Worm (Caenorhabditis elegans): ENCODE results near the gene lron-7.
A peak's percentile ranks its signal among the peaks of the same experiment; 100 is the strongest.

Gene lron-7

ce11 chrX:7334302-7334724 is 42.4 kb downstream of the lron-7 start, which contains the start of gene epg-7 (continued):
- TF ChIP-seq cebp-1 (GFP tag; IDR thresholded peaks at IDR 0.05) (peak; percentile 86), cebp-1 (tag; optimal IDR thresholded peaks at IDR 0.05) (peak; percentile 96), nfya-1 (tag; optimal IDR thresholded peaks at IDR 0.05; ENCODE audit: borderline replicate concordance, insufficient read depth) (no peak), nhr-90 (tag; optimal IDR thresholded peaks at IDR 0.05) (peak; percentile 40), snpc-1.1 (tag; optimal IDR thresholded peaks at IDR 0.05; ENCODE audit: insufficient read depth) (no peak), lir-1 (GFP tag; conservative IDR thresholded peaks at IDR 0.05) (peak; percentile 91), F57C9.4 (tag; optimal IDR thresholded peaks at IDR 0.05) (no peak), Y53G8AR.9 (GFP tag; conservative IDR thresholded peaks at IDR 0.05) (peak; percentile 86), egl-44 (GFP tag; IDR thresholded peaks at IDR 0.05) (peak; percentile 83; the same call in 1 of the 2 replicates), hmg-20 (GFP tag; IDR thresholded peaks at IDR 0.05) (peak; percentile 64), ztf-25 (GFP tag; IDR thresholded peaks at IDR 0.05) (0 out of 2 replicates have a peak, but pooled peaks have one; percentile 26), ets-4 (GFP tag; optimal IDR thresholded peaks at IDR 0.05) (peak; percentile 86), ekl-4 (GFP tag; IDR thresholded peaks at IDR 0.05) (peak; percentile 80), mcd-1 (GFP tag; IDR thresholded peaks at IDR 0.05) (peak; percentile 81), somi-1 (GFP tag; optimal IDR thresholded peaks at IDR 0.05) (peak; percentile 81), F10E7.11 (tag; optimal IDR thresholded peaks at IDR 0.05) (no peak), C06A6.2 (GFP tag; conservative IDR thresholded peaks at IDR 0.05) (peak; percentile 87), pbrm-1 (GFP tag; IDR thresholded peaks at IDR 0.05) (peak; percentile 78), chd-7 (tag; optimal IDR thresholded peaks at IDR 0.05) (peak; percentile 90), F49E8.2 (tag; optimal IDR thresholded peaks at IDR 0.05; ENCODE audit: insufficient read depth) (no peak), hmg-1.2 (GFP tag; IDR thresholded peaks at IDR 0.05) (peak; percentile 88), let-526 (GFP tag; IDR thresholded peaks at IDR 0.05) (peak; percentile 88), sdz-38 (tag; optimal IDR thresholded peaks at IDR 0.05) (no peak), ZK185.1 (tag; optimal IDR thresholded peaks at IDR 0.05; ENCODE audit: poor library complexity, severe bottlenecking) (peak; percentile 74), rcor-1 (GFP tag; IDR thresholded peaks at IDR 0.05) (peak; percentile 82), bed-2 (GFP tag; IDR thresholded peaks at IDR 0.05) (0 out of 2 replicates have a peak, but pooled peaks have one; percentile 10), attf-5 (GFP tag; optimal IDR thresholded peaks at IDR 0.05) (peak; percentile 94), lsy-27 (tag; optimal IDR thresholded peaks at IDR 0.05; ENCODE audit: borderline replicate concordance, insufficient read depth) (no peak), T07F8.4 (tag; optimal IDR thresholded peaks at IDR 0.05) (no peak), ztf-26 (tag; optimal IDR thresholded peaks at IDR 0.05) (peak; percentile 90), athp-1 (tag; optimal IDR thresholded peaks at IDR 0.05) (peak; percentile 85), die-1 (tag; optimal IDR thresholded peaks at IDR 0.05) (peak; percentile 35), zfh-2 (GFP tag; conservative IDR thresholded peaks at IDR 0.05) (peak; percentile 98), ceh-27 (GFP tag; optimal IDR thresholded peaks at IDR 0.05) (peak; percentile 92), ztf-6 (GFP tag; IDR thresholded peaks at IDR 0.05) (peak; percentile 80; the same call in 1 of the 2 replicates), nhr-179 (tag; optimal IDR thresholded peaks at IDR 0.05) (no peak), snpc-4 (GFP tag; optimal IDR thresholded peaks at IDR 0.05) (peak; percentile 33), snpc-4 (tag; optimal IDR thresholded peaks at IDR 0.05) (peak; percentile 50 to 72 (median 62)), tlf-1 (GFP tag; optimal IDR thresholded peaks at IDR 0.05) (peak; percentile 62), Y67H2A.10 (GFP tag; conservative IDR thresholded peaks at IDR 0.05) (no peak), attf-3 (GFP tag; conservative IDR thresholded peaks at IDR 0.05) (no peak), akir-1 (GFP tag; optimal IDR thresholded peaks at IDR 0.05) (peak; percentile 78), B0336.3 (GFP tag; IDR thresholded peaks at IDR 0.05) (peak; percentile 88), F33H1.4 (GFP tag; IDR thresholded peaks at IDR 0.05) (no peak), Y56A3A.18 (GFP tag; IDR thresholded peaks at IDR 0.05) (0 out of 2 replicates have a peak, but pooled peaks have one; percentile 51), F22D6.2 (tag; optimal IDR thresholded peaks at IDR 0.05) (peak; percentile 60), gei-17 (GFP tag; optimal IDR thresholded peaks at IDR 0.05) (peak; percentile 86), K11D2.4 (GFP tag; IDR thresholded peaks at IDR 0.05) (peak; percentile 84)
